Fruit fly (Drosophila melanogaster): ENCODE data around the gene CG10646.

The CG10646 gene

DNA sequence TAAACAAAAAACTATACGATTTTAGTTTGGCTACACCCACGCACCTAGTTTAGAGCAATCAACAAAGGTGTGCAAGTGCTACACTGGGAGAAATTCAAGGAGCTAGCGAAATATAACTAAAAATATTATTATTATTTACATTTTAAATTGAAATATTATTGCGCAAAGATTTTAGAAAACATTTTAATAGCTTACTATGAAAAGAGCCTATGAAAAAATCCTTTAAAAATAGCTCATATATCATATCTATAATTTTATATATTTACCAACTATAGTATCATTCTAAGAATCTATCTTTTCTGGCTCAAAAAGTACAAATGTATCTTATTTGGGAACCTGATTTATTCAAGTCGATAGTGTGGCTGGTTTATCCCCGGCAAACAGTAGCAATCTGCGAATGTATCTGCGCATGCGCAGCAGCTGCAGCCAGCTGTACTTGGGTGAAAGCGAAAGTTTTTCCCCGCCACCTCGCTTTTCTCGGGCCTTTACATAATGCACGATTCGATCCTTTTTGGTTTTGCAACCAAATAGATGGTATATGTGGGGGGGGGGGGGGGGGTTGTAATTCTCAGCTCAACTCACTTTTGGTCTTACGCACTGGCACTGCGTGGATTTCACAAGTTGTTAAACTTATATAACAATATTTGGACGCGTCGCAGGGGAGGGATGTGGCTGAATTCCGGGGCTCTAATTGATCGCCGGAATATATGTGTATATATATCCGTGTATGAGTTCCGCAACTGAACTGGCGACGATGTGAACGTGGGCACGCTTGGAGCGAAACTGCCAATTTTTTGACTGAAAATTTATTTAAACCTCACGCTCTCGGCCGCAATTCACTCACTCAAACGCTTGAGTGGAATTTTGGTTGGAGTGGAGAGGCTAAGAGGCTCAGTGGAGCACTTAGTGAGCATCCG, 7.0 kb downstream of the CG10646 start, which contains the start of gene CG10657 (continued):
- no peak for TF ChIP-seq CG12104 (GFP tag; optimal IDR thresholded peaks at IDR 0.05)
- TF ChIP-seq crol (GFP tag; IDR thresholded peaks at IDR 0.05) = peak; percentile 57; the same call in 1 of the 2 replicates
- TF ChIP-seq CG5180 (GFP tag; optimal IDR thresholded peaks at IDR 0.05) = no peak
- no peak for TF ChIP-seq corto (GFP tag; optimal IDR thresholded peaks at IDR 0.05)
- no peak for TF ChIP-seq HLHmδ (GFP tag; optimal IDR thresholded peaks at IDR 0.05)
- peak; percentile 30; the same call in 1 of the 2 replicates for TF ChIP-seq CG13287 (GFP tag; IDR thresholded peaks at IDR 0.05; ENCODE audit: partially characterized antibody)
- TF ChIP-seq Med (GFP tag) = peak; percentile 81
- peak; percentile 22 for TF ChIP-seq CG13894 (tag; optimal IDR thresholded peaks at IDR 0.05)
- TF ChIP-seq nerfin-1 (tag; optimal IDR thresholded peaks at IDR 0.05) = no peak
- no peak for TF ChIP-seq mld (GFP tag; IDR thresholded peaks at IDR 0.05; ENCODE audit: partially characterized antibody)
- no peak for TF ChIP-seq CG17328 (GFP tag; IDR thresholded peaks at IDR 0.05)
- TF ChIP-seq CG2116 (GFP tag; optimal IDR thresholded peaks at IDR 0.05) = no peak
- peak; percentile 37; the same call in 1 of the 3 replicates for TF ChIP-seq dysf (GFP tag; IDR thresholded peaks at IDR 0.05)
- TF ChIP-seq grn (GFP tag; optimal IDR thresholded peaks at IDR 0.05) = no peak
- TF ChIP-seq CG10959 (GFP tag; IDR thresholded peaks at IDR 0.05) = no peak
- no peak for TF ChIP-seq CG10543 (GFP tag; optimal IDR thresholded peaks at IDR 0.05)
- TF ChIP-seq HLH3B (GFP tag; IDR thresholded peaks at IDR 0.05) = no peak
- TF ChIP-seq CG3281 (GFP tag; optimal IDR thresholded peaks at IDR 0.05) = no peak
- no peak for TF ChIP-seq zen2 (GFP tag; IDR thresholded peaks at IDR 0.05; ENCODE audit: partially characterized antibody)
- no peak for TF ChIP-seq CG7556 (GFP tag; optimal IDR thresholded peaks at IDR 0.05)
- no peak for TF ChIP-seq zfh2 (GFP tag; optimal IDR thresholded peaks at IDR 0.05)
- no peak for TF ChIP-seq Hr3 (GFP tag; optimal IDR thresholded peaks at IDR 0.05)
- TF ChIP-seq NFAT (GFP tag; IDR thresholded peaks at IDR 0.05) = no peak
- no peak for TF ChIP-seq D (optimal IDR thresholded peaks at IDR 0.05)
- no peak for TF ChIP-seq D (GFP tag; optimal IDR thresholded peaks at IDR 0.05)
- TF ChIP-seq insv (GFP tag; optimal IDR thresholded peaks at IDR 0.05) = no peak
- no peak for TF ChIP-seq Hr78 (GFP tag; optimal IDR thresholded peaks at IDR 0.05)
- no peak for TF ChIP-seq CG9932 (GFP tag; IDR thresholded peaks at IDR 0.05)
- no peak for TF ChIP-seq Meics (GFP tag; optimal IDR thresholded peaks at IDR 0.05)
- TF ChIP-seq ATbp (GFP tag; optimal IDR thresholded peaks at IDR 0.05) = no peak
- TF ChIP-seq CG10565 (GFP tag; optimal IDR thresholded peaks at IDR 0.05) = no peak
- no peak for TF ChIP-seq abd-A (tag; optimal IDR thresholded peaks at IDR 0.05)
- TF ChIP-seq zfh1 (GFP tag; IDR thresholded peaks at IDR 0.05) = no peak
- no peak for TF ChIP-seq Nf-YB (GFP tag; optimal IDR thresholded peaks at IDR 0.05)
- TF ChIP-seq Doc2 (GFP tag; IDR thresholded peaks at IDR 0.05) = no peak
- TF ChIP-seq Dbx (GFP tag; IDR thresholded peaks at IDR 0.05) = no peak
- TF ChIP-seq sisA (GFP tag; IDR thresholded peaks at IDR 0.05) = no peak
- peak; percentile 16 for TF ChIP-seq CG11504 (tag; optimal IDR thresholded peaks at IDR 0.05)
- TF ChIP-seq Lim3 (GFP tag; IDR thresholded peaks at IDR 0.05) = no peak
- no peak for TF ChIP-seq CG8924 (tag; optimal IDR thresholded peaks at IDR 0.05)
- TF ChIP-seq Hey (tag; optimal IDR thresholded peaks at IDR 0.05) = no peak
- TF ChIP-seq chinmo (GFP tag; IDR thresholded peaks at IDR 0.05; ENCODE audit: partially characterized antibody) = peak; percentile 84; the same call in 2 of the 4 replicates
- no peak for TF ChIP-seq Oli (tag; optimal IDR thresholded peaks at IDR 0.05)
- TF ChIP-seq CG1647 (GFP tag; optimal IDR thresholded peaks at IDR 0.05) = no peak
- TF ChIP-seq sug (tag; optimal IDR thresholded peaks at IDR 0.05) = no peak
- TF ChIP-seq pho (GFP tag; optimal IDR thresholded peaks at IDR 0.05) = no peak
- TF ChIP-seq tup (GFP tag; optimal IDR thresholded peaks at IDR 0.05) = no peak
- TF ChIP-seq Ets65A (GFP tag) = no peak
- no peak for TF ChIP-seq dm (GFP tag; optimal IDR thresholded peaks at IDR 0.05)
